Fruit fly (Drosophila melanogaster) whole organism, embryonic: ENCODE results near the gene CG10338.

ENCODE experiments used
- Adf1 ChIP-seq: fragments of 200-800 bp; sonication (Bioruptor generic); IDR thresholded peaks from 2 replicates; pipeline ENCODE4 v1.3.6; 2022; ENCODE audit warnings: missing biosample characterization, missing genetic modification characterization
- Atf6 ChIP-seq: fragments of 200-800 bp; sonication (Bioruptor generic); IDR thresholded peaks from 2 replicates; pipeline ENCODE4 v1.3.6; 2022; ENCODE audit warnings: missing biosample characterization, missing genetic modification characterization
- Bteb2 ChIP-seq: fragments of 200-800 bp; sonication (Bioruptor generic); optimal IDR thresholded peaks from 2 replicates; lab custom pipeline; 2016; ENCODE audit warnings: missing biosample characterization, missing genetic modification characterization
- CG1233 ChIP-seq: fragments of 200-800 bp; sonication (Bioruptor generic); optimal IDR thresholded peaks from 4 replicates; lab custom pipeline; 2018; ENCODE audit warnings: missing biosample characterization, mild to moderate bottlenecking, missing genetic modification characterization
- CG12391 ChIP-seq: fragments of 200-800 bp; sonication (Bioruptor generic); optimal IDR thresholded peaks from 3 replicates; lab custom pipeline; 2018; ENCODE audit warnings: missing biosample characterization, mild to moderate bottlenecking, missing genetic modification characterization, moderate library complexity
- CG12769 ChIP-seq: fragments of 200-800 bp; sonication (Bioruptor generic); optimal IDR thresholded peaks from 2 replicates; lab custom pipeline; 2019; ENCODE audit warnings: missing biosample characterization, mild to moderate bottlenecking, missing genetic modification characterization, moderate library complexity
- CG13287 ChIP-seq: fragments of 200-800 bp; sonication (Bioruptor generic); IDR thresholded peaks from 2 replicates; pipeline ENCODE4 v1.3.6; 2022; ENCODE audit warnings: missing biosample characterization, missing genetic modification characterization; ENCODE audit not compliant: partially characterized antibody
- CG13894 ChIP-seq: fragments of 200-800 bp; sonication (Bioruptor generic); optimal IDR thresholded peaks from 3 replicates; lab custom pipeline; 2018; ENCODE audit warnings: missing biosample characterization, mild to moderate bottlenecking, missing genetic modification characterization, moderate library complexity
- CG14710 ChIP-seq: fragments of 200-800 bp; sonication (Bioruptor generic); optimal IDR thresholded peaks from 3 replicates; lab custom pipeline; 2019; ENCODE audit warnings: missing biosample characterization, mild to moderate bottlenecking, missing genetic modification characterization, moderate library complexity
- CG15073 ChIP-seq: fragments of 200-800 bp; sonication (Bioruptor generic); optimal IDR thresholded peaks from 2 replicates; lab custom pipeline; 2016; ENCODE audit warnings: missing biosample characterization, missing genetic modification characterization
- CG1603 ChIP-seq: fragments of 200-800 bp; sonication (Bioruptor generic); optimal IDR thresholded peaks from 2 replicates; lab custom pipeline; 2019; ENCODE audit warnings: missing biosample characterization, mild to moderate bottlenecking, missing genetic modification characterization, moderate library complexity
- CG1647 ChIP-seq: fragments of 200-800 bp; sonication (Bioruptor generic); optimal IDR thresholded peaks from 3 replicates; lab custom pipeline; 2016; ENCODE audit warnings: missing biosample characterization, missing genetic modification characterization
- CG16813 ChIP-seq: fragments of 200-800 bp; sonication (Bioruptor generic); IDR thresholded peaks from 3 replicates; pipeline ENCODE4 v1.3.6; 2022; ENCODE audit warnings: missing biosample characterization, missing genetic modification characterization; ENCODE audit not compliant: partially characterized antibody
- CG16863 ChIP-seq: fragments of 200-800 bp; sonication (Bioruptor generic); optimal IDR thresholded peaks from 3 replicates; lab custom pipeline; 2016; ENCODE audit warnings: missing biosample characterization, missing genetic modification characterization
- CG17186 ChIP-seq: fragments of 200-800 bp; sonication (Bioruptor generic); optimal IDR thresholded peaks from 3 replicates; lab custom pipeline; 2017; ENCODE audit warnings: missing biosample characterization, missing genetic modification reagents, missing genetic modification characterization
- CG17612 ChIP-seq: fragments of 200-800 bp; sonication (Bioruptor generic); IDR thresholded peaks from 2 replicates; pipeline ENCODE4 v1.3.6; 2022; ENCODE audit warnings: missing biosample characterization, missing genetic modification characterization
- CG2889 ChIP-seq: fragments of 200-800 bp; sonication (Bioruptor generic); IDR thresholded peaks from 3 replicates; pipeline ENCODE4 v1.3.6; 2022; ENCODE audit warnings: missing biosample characterization, missing genetic modification characterization
- CG34224 ChIP-seq: fragments of 200-800 bp; sonication (Bioruptor generic); IDR thresholded peaks from 3 replicates; pipeline ENCODE4 v1.3.6; 2022; ENCODE audit warnings: missing biosample characterization, missing genetic modification characterization; ENCODE audit not compliant: partially characterized antibody
- CG4707 ChIP-seq: fragments of 200-800 bp; sonication (Bioruptor generic); optimal IDR thresholded peaks from 2 replicates; lab custom pipeline; 2018; ENCODE audit warnings: missing biosample characterization, mild to moderate bottlenecking, missing genetic modification characterization, moderate library complexity
- CG5245 ChIP-seq: fragments of 200-800 bp; sonication (Bioruptor generic); optimal IDR thresholded peaks from 3 replicates; lab custom pipeline; 2016; ENCODE audit warnings: missing biosample characterization, missing genetic modification characterization
- CG6272 ChIP-seq: fragments of 200-800 bp; sonication (Bioruptor generic); IDR thresholded peaks from 2 replicates; pipeline ENCODE4 v1.3.6; 2022; ENCODE audit warnings: missing biosample characterization, missing genetic modification characterization
- CG7928 ChIP-seq: fragments of 200-800 bp; sonication (Bioruptor generic); optimal IDR thresholded peaks from 2 replicates; lab custom pipeline; 2017; ENCODE audit warnings: missing biosample characterization, mild to moderate bottlenecking, missing genetic modification characterization
- CG7963 ChIP-seq: fragments of 200-800 bp; sonication (Bioruptor generic); IDR thresholded peaks from 3 replicates; pipeline ENCODE4 v1.3.6; 2022; ENCODE audit warnings: missing biosample characterization, missing genetic modification characterization; ENCODE audit not compliant: partially characterized antibody
- CG8388 ChIP-seq: fragments of 200-800 bp; sonication (Bioruptor generic); optimal IDR thresholded peaks from 2 replicates; lab custom pipeline; 2019; ENCODE audit warnings: missing biosample characterization, mild to moderate bottlenecking, missing genetic modification characterization, moderate library complexity
- Chrac-16 ChIP-seq: fragments of 200-800 bp; sonication (Bioruptor generic); optimal IDR thresholded peaks from 3 replicates; lab custom pipeline; 2016; ENCODE audit warnings: missing biosample characterization, missing genetic modification characterization
- Ets65A ChIP-seq: fragments of 200-800 bp; sonication (Bioruptor generic); peaks from one replicate; lab custom pipeline; 2016; ENCODE audit warnings: missing biosample characterization, missing genetic modification characterization
- Ets97D ChIP-seq: fragments of 200-800 bp; sonication (Bioruptor generic); optimal IDR thresholded peaks from 3 replicates; lab custom pipeline; 2016; ENCODE audit warnings: missing biosample characterization, missing genetic modification characterization
- Hsf ChIP-seq: fragments of 200-800 bp; sonication (Bioruptor generic); optimal IDR thresholded peaks from 3 replicates; lab custom pipeline; 2016; ENCODE audit warnings: missing biosample characterization, missing genetic modification characterization
- Lhr ChIP-seq: fragments of 200-800 bp; sonication (Bioruptor generic); optimal IDR thresholded peaks from 3 replicates; lab custom pipeline; 2017; ENCODE audit warnings: mild to moderate bottlenecking, missing biosample characterization, missing genetic modification reagents, missing genetic modification characterization
- Lim3 ChIP-seq: fragments of 200-800 bp; sonication (Bioruptor generic); IDR thresholded peaks from 2 replicates; pipeline ENCODE4 v1.3.6; 2022; ENCODE audit warnings: missing biosample characterization, missing genetic modification characterization
- NC2α ChIP-seq: fragments of 200-800 bp; sonication (Bioruptor generic); optimal IDR thresholded peaks from 2 replicates; lab custom pipeline; 2016; ENCODE audit warnings: missing biosample characterization, missing genetic modification characterization
- Sox102F ChIP-seq: fragments of 200-800 bp; sonication (Bioruptor generic); optimal IDR thresholded peaks from 2 replicates; lab custom pipeline; 2018; ENCODE audit warnings: missing biosample characterization, mild to moderate bottlenecking, missing genetic modification characterization, moderate library complexity
- ase ChIP-seq: fragments of 200-800 bp; sonication (Bioruptor generic); IDR thresholded peaks from 3 replicates; pipeline ENCODE4 v1.3.6; 2022; ENCODE audit warnings: missing biosample characterization, missing genetic modification characterization
- btn ChIP-seq: fragments of 200-800 bp; sonication (Bioruptor generic); optimal IDR thresholded peaks from 2 replicates; lab custom pipeline; 2016; ENCODE audit warnings: missing biosample characterization, missing genetic modification characterization
- crol ChIP-seq: fragments of 200-800 bp; sonication (Bioruptor generic); IDR thresholded peaks from 2 replicates; pipeline ENCODE4 v1.3.6; 2022; ENCODE audit warnings: missing biosample characterization, missing genetic modification characterization
- dysf ChIP-seq: fragments of 200-800 bp; sonication (Bioruptor generic); IDR thresholded peaks from 3 replicates; pipeline ENCODE4 v1.3.6; 2022; ENCODE audit warnings: missing biosample characterization, missing genetic modification characterization
- exex ChIP-seq: fragments of 200-800 bp; sonication (Bioruptor generic); optimal IDR thresholded peaks from 4 replicates; lab custom pipeline; 2018; ENCODE audit warnings: missing biosample characterization, mild to moderate bottlenecking, missing genetic modification characterization, moderate library complexity
- fd96Cb ChIP-seq: fragments of 200-800 bp; sonication (Bioruptor generic); optimal IDR thresholded peaks from 2 replicates; lab custom pipeline; 2018; ENCODE audit warnings: missing biosample characterization, mild to moderate bottlenecking, missing genetic modification characterization, moderate library complexity
- ftz-f1 ChIP-seq: fragments of 200-800 bp; sonication (Bioruptor generic); optimal IDR thresholded peaks from 2 replicates; lab custom pipeline; 2016; ENCODE audit warnings: missing biosample characterization, missing genetic modification characterization
- gcm2 ChIP-seq: fragments of 200-800 bp; sonication (Bioruptor generic); optimal IDR thresholded peaks from 2 replicates; lab custom pipeline; 2016; ENCODE audit warnings: missing biosample characterization, missing genetic modification characterization
- hbn ChIP-seq: fragments of 200-800 bp; sonication (Bioruptor generic); IDR thresholded peaks from 2 replicates; pipeline ENCODE4 v1.3.6; 2022; ENCODE audit warnings: missing biosample characterization, missing genetic modification characterization; ENCODE audit not compliant: partially characterized antibody
- lab ChIP-seq: fragments of 200-800 bp; sonication (Bioruptor generic); optimal IDR thresholded peaks from 3 replicates; lab custom pipeline; 2017; ENCODE audit warnings: missing biosample characterization, missing genetic modification characterization, mild to moderate bottlenecking, moderate library complexity, missing genetic modification reagents
- lilli ChIP-seq: fragments of 200-800 bp; sonication (Bioruptor generic); optimal IDR thresholded peaks from 3 replicates; lab custom pipeline; 2016; ENCODE audit warnings: missing biosample characterization, missing genetic modification characterization
- lmd ChIP-seq: fragments of 200-800 bp; sonication (Bioruptor generic); IDR thresholded peaks from 2 replicates; pipeline ENCODE4 v1.3.6; 2022; ENCODE audit warnings: missing biosample characterization, missing genetic modification characterization
- pita ChIP-seq: fragments of 200-800 bp; sonication (Bioruptor generic); optimal IDR thresholded peaks from 2 replicates; lab custom pipeline; 2017; ENCODE audit warnings: missing biosample characterization, mild to moderate bottlenecking, missing genetic modification characterization
- sob ChIP-seq: fragments of 200-800 bp; sonication (Bioruptor generic); IDR thresholded peaks from 2 replicates; pipeline ENCODE4 v1.3.6; 2022; ENCODE audit warnings: missing biosample characterization, missing genetic modification characterization
- tin ChIP-seq: fragments of 200-800 bp; sonication (Bioruptor generic); optimal IDR thresholded peaks from 3 replicates; lab custom pipeline; 2016; ENCODE audit warnings: missing biosample characterization, missing genetic modification characterization
- tll ChIP-seq, 2 experiments: fragments of 200-800 bp in 1 of 2; fragments of >200 bp in 1 of 2; sonication (Bioruptor generic) in 1 of 2; optimal IDR thresholded peaks; 2 replicates each; lab custom pipeline; 2017 to 2019; ENCODE audit warnings: missing biosample characterization in 2 of 2, missing genetic modification characterization in 2 of 2, mild to moderate bottlenecking in 1 of 2, moderate library complexity in 1 of 2
- vfl ChIP-seq: fragments of 200-800 bp; sonication (Bioruptor generic); optimal IDR thresholded peaks from 2 replicates; lab custom pipeline; 2016; ENCODE audit warnings: missing biosample characterization, missing genetic modification characterization
- wek ChIP-seq: fragments of 200-800 bp; sonication (Bioruptor generic); optimal IDR thresholded peaks from 3 replicates; lab custom pipeline; 2018; ENCODE audit warnings: missing biosample characterization, mild to moderate bottlenecking, missing genetic modification characterization, moderate library complexity

CG10338 gene

DNA sequence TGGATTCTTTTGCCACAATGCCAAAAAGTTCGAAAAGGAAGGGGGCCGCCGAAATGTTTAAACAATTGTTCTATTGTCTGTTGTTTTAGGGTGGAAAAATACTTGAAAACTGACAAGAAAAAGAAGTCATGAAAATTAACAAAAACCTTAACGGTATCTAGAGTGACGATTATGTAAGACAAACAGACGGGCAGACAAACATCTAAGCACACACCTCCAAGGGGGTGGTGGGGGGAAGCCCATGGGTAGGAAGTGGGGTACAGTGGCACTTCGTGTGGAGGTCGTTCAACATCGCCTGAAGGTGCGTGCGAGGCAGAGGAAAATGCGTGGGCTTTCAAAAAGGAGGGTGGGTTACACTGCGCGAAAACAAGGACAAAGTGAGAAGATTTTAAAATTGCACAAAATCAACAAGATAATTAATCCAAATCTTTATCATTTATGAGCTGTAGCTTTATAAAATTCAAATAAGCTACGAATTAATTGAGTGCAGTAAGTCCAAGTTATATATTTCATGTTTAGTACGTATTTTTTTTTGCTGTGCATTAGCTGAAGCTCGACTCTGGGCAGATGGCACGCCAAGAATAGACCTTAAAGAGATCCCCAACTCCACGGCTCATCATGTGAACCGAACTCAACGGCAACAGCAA, 22.0 kb downstream of the CG10338 start (continued):
- TF ChIP-seq pita (GFP tag; lab: Kevin White, UChicago) (no peak), CG12391 (tag; lab: Kevin White, UChicago) (no peak), lilli (GFP tag; lab: Kevin White, UChicago) (no peak), CG5245 (GFP tag; lab: Kevin White, UChicago) (no peak), CG1647 (GFP tag; lab: Kevin White, UChicago) (no peak), Atf6 (GFP tag; lab: Robert Waterston, UW) (no peak), hbn (GFP tag; lab: Robert Waterston, UW) (no peak), CG15073 (no peak), Sox102F (GFP tag; lab: Kevin White, UChicago) (no peak), CG6272 (GFP tag; lab: Robert Waterston, UW) (no peak), CG16813 (no peak), Ets97D (GFP tag; lab: Kevin White, UChicago) (no peak), Bteb2 (GFP tag; lab: Kevin White, UChicago) (no peak), tll (GFP tag; optimal IDR thresholded peaks at IDR 0.05; lab: Kevin White, UChicago) (no peak), CG12769 (tag; lab: Kevin White, UChicago) (no peak), NC2α (no peak), ase (GFP tag; lab: Robert Waterston, UW) (no peak), tin (GFP tag; lab: Kevin White, UChicago) (no peak), crol (GFP tag; lab: Robert Waterston, UW) (peak; percentile 74), wek (GFP tag; lab: Kevin White, UChicago) (peak; percentile 23), exex (tag; lab: Kevin White, UChicago) (no peak), CG8388 (GFP tag; lab: Kevin White, UChicago) (no peak), gcm2 (GFP tag; lab: Kevin White, UChicago) (no peak), CG34224 (GFP tag; lab: Robert Waterston, UW) (no peak), CG4707 (GFP tag; lab: Kevin White, UChicago) (no peak), CG13287 (no peak), CG1603 (tag; lab: Kevin White, UChicago) (peak; percentile 17), CG1233 (GFP tag; lab: Kevin White, UChicago) (no peak), CG7963 (GFP tag; lab: Robert Waterston, UW) (no peak), Chrac-16 (no peak), Adf1 (GFP tag; lab: Robert Waterston, UW) (no peak), CG17612 (no peak), btn (GFP tag; lab: Kevin White, UChicago) (no peak), lmd (GFP tag; lab: Robert Waterston, UW) (no peak), fd96Cb (tag; lab: Kevin White, UChicago) (no peak), Hsf (GFP tag; lab: Kevin White, UChicago) (no peak), dysf (0 out of 3 replicates have a peak, but pooled peaks have one; percentile 34), CG2889 (GFP tag; lab: Robert Waterston, UW) (no peak), CG16863 (GFP tag; lab: Kevin White, UChicago) (no peak), CG13894 (tag; lab: Kevin White, UChicago) (no peak), Lhr (GFP tag; lab: Kevin White, UChicago) (no peak), vfl (GFP tag; lab: Kevin White, UChicago) (no peak), CG7928 (no peak), CG17186 (GFP tag; lab: Kevin White, UChicago) (no peak), sob (GFP tag; lab: Robert Waterston, UW) (0 out of 2 replicates have a peak, but pooled peaks have one; percentile 25), Ets65A (GFP tag; lab: Kevin White, UChicago) (peak; percentile 87), lab (GFP tag; lab: Kevin White, UChicago) (peak; percentile 54), CG14710 (tag; lab: Kevin White, UChicago) (no peak), ftz-f1 (no peak), Lim3 (no peak)
